Worm (Caenorhabditis elegans) whole organism, L4 larva: Measurements from ENCODE around the gene oac-21.
A peak's percentile ranks its signal among the peaks of the same experiment; 100 is the strongest.

Experiments
- F44E2.7 ChIP-seq: fragments of 200-800 bp; sonication (Bioruptor generic); IDR thresholded peaks from 2 replicates; pipeline ENCODE4 v2.1.2; 2022; ENCODE audit warnings: missing genetic modification characterization, missing compliant biosample characterization
- R02D3.7 ChIP-seq: fragments of 150-350 bp; sonication (generic microtip); optimal IDR thresholded peaks from 3 replicates; lab custom pipeline; 2014; ENCODE audit warnings: missing biosample characterization, missing genetic modification characterization
- ZK546.5 ChIP-seq, 2 experiments: sonication (generic microtip); optimal IDR thresholded peaks; 2 replicates each; lab custom pipeline; 2017; ENCODE audit warnings: missing biosample characterization in 2 of 2, missing genetic modification characterization in 2 of 2
- aha-1 ChIP-seq: fragments of 150-350 bp; peaks from one replicate; lab custom pipeline; 2014; ENCODE audit warnings: missing biosample characterization, missing genetic modification characterization
- ceh-20 ChIP-seq: fragments of 200-800 bp; sonication (Bioruptor generic); IDR thresholded peaks from 2 replicates; pipeline ENCODE4 v1.3.6; 2022; ENCODE audit warnings: missing genetic modification reagents, missing genetic modification characterization, missing compliant biosample characterization
- ceh-28 ChIP-seq: fragments of 150-350 bp; optimal IDR thresholded peaks from 2 replicates; lab custom pipeline; 2014; ENCODE audit warnings: missing biosample characterization, missing genetic modification reagents, missing genetic modification characterization
- ces-1 ChIP-seq: fragments of 150-350 bp; sonication (generic microtip); optimal IDR thresholded peaks from 4 replicates; lab custom pipeline; 2014; ENCODE audit warnings: missing biosample characterization, missing genetic modification reagents, missing genetic modification characterization
- ctbp-1 ChIP-seq: fragments of 200-800 bp; sonication (Bioruptor generic); IDR thresholded peaks from 2 replicates; pipeline ENCODE4 v1.3.6; 2022; ENCODE audit warnings: missing genetic modification reagents, missing genetic modification characterization, missing compliant biosample characterization
- daf-8 ChIP-seq: fragments of 200-800 bp; sonication (Bioruptor generic); IDR thresholded peaks from 2 replicates; pipeline ENCODE4 v1.3.6; 2022; ENCODE audit warnings: missing genetic modification characterization, missing compliant biosample characterization
- dmd-6 ChIP-seq: fragments of 200-800 bp; sonication (Bioruptor generic); IDR thresholded peaks from 2 replicates; pipeline ENCODE4 v1.3.6; 2022; ENCODE audit warnings: missing genetic modification reagents, missing genetic modification characterization, missing compliant biosample characterization
- dmd-9 ChIP-seq: fragments of 200-800 bp; sonication (Bioruptor generic); IDR thresholded peaks from 2 replicates; pipeline ENCODE4 v1.3.6; 2022; ENCODE audit warnings: missing genetic modification reagents, missing genetic modification characterization, missing compliant biosample characterization
- duxl-1 ChIP-seq: sonication (generic microtip); optimal IDR thresholded peaks from 2 replicates; lab custom pipeline; 2016; ENCODE audit warnings: mild to moderate bottlenecking, missing genetic modification characterization, moderate library complexity, missing compliant biosample characterization; ENCODE audit not compliant: poor library complexity
- dve-1 ChIP-seq: sonication (generic microtip); optimal IDR thresholded peaks from 2 replicates; lab custom pipeline; 2017; ENCODE audit warnings: antibody characterized with exemption, mild to moderate bottlenecking, missing genetic modification characterization, missing compliant biosample characterization; ENCODE audit not compliant: insufficient read depth
- egl-43 ChIP-seq: fragments of 200-800 bp; sonication (Bioruptor generic); IDR thresholded peaks from 2 replicates; pipeline ENCODE4 v1.3.6; 2022; ENCODE audit warnings: missing genetic modification reagents, missing genetic modification characterization, missing compliant biosample characterization
- fos-1 ChIP-seq: fragments of 150-350 bp; optimal IDR thresholded peaks from 2 replicates; lab custom pipeline; 2014; ENCODE audit warnings: missing biosample characterization, missing genetic modification characterization
- jun-1 ChIP-seq: fragments of 150-350 bp; optimal IDR thresholded peaks from 2 replicates; lab custom pipeline; 2014; ENCODE audit warnings: missing biosample characterization, missing genetic modification reagents, missing genetic modification characterization
- lin-1 ChIP-seq: fragments of 200-800 bp; sonication (Bioruptor generic); IDR thresholded peaks from 2 replicates; pipeline ENCODE4 v1.3.6; 2022; ENCODE audit warnings: missing genetic modification reagents, missing genetic modification characterization, missing compliant biosample characterization
- lin-15B ChIP-seq: fragments of 150-350 bp; sonication (generic microtip); optimal IDR thresholded peaks from 3 replicates; lab custom pipeline; 2014; ENCODE audit warnings: missing biosample characterization, missing genetic modification characterization
- lir-3 ChIP-seq: sonication (generic microtip); optimal IDR thresholded peaks from 2 replicates; lab custom pipeline; 2016; ENCODE audit warnings: mild to moderate bottlenecking, missing genetic modification characterization, missing compliant biosample characterization
- madf-5 ChIP-seq, 2 experiments: fragments of 200-800 bp; sonication (Bioruptor generic); IDR thresholded peaks; 2 replicates each; pipeline ENCODE4 v1.3.6; 2022; ENCODE audit warnings: missing compliant biosample characterization in 2 of 2, missing genetic modification characterization in 2 of 2
- nhr-11 ChIP-seq: fragments of 150-350 bp; optimal IDR thresholded peaks from 2 replicates; lab custom pipeline; 2014; ENCODE audit warnings: missing biosample characterization, missing genetic modification characterization
- nhr-28 ChIP-seq: fragments of 150-350 bp; optimal IDR thresholded peaks from 2 replicates; lab custom pipeline; 2014; ENCODE audit warnings: missing biosample characterization, missing genetic modification characterization
- nhr-6 ChIP-seq: fragments of 150-350 bp; optimal IDR thresholded peaks from 2 replicates; lab custom pipeline; 2014; ENCODE audit warnings: missing biosample characterization, missing genetic modification characterization
- php-3 ChIP-seq: fragments of 200-800 bp; sonication (Bioruptor generic); IDR thresholded peaks from 2 replicates; pipeline ENCODE4 v1.3.6; 2022; ENCODE audit warnings: missing genetic modification reagents, missing genetic modification characterization, missing compliant biosample characterization
- set-16 ChIP-seq: fragments of 200-800 bp; sonication (Bioruptor generic); IDR thresholded peaks from 2 replicates; pipeline ENCODE4 v1.3.6; 2022; ENCODE audit warnings: missing genetic modification reagents, missing genetic modification characterization, missing compliant biosample characterization
- tag-97 ChIP-seq: fragments of 200-800 bp; sonication (Bioruptor generic); IDR thresholded peaks from 2 replicates; pipeline ENCODE4 v1.3.6; 2022; ENCODE audit warnings: missing genetic modification characterization, missing compliant biosample characterization
- unc-62 ChIP-seq, 3 experiments: fragments of 150-350 bp in 1 of 3; sonication (generic microtip); optimal IDR thresholded peaks in 2 of 3; peaks in 1 of 3; 1 replicate in 1 of 3; 2 replicates in 2 of 3; lab custom pipeline; 2014 to 2017; ENCODE audit warnings: missing biosample characterization in 3 of 3, missing genetic modification characterization in 3 of 3, missing genetic modification reagents in 3 of 3, missing genotype in 1 of 3
- vab-7 ChIP-seq: fragments of 200-800 bp; sonication (Bioruptor generic); IDR thresholded peaks from 2 replicates; pipeline ENCODE4 v1.3.6; 2022; ENCODE audit warnings: missing genetic modification reagents, missing genetic modification characterization, missing compliant biosample characterization
- zag-1 ChIP-seq: fragments of 150-350 bp; optimal IDR thresholded peaks from 2 replicates; lab custom pipeline; 2014; ENCODE audit warnings: missing biosample characterization, missing genetic modification characterization

The oac-21 gene

DNA sequence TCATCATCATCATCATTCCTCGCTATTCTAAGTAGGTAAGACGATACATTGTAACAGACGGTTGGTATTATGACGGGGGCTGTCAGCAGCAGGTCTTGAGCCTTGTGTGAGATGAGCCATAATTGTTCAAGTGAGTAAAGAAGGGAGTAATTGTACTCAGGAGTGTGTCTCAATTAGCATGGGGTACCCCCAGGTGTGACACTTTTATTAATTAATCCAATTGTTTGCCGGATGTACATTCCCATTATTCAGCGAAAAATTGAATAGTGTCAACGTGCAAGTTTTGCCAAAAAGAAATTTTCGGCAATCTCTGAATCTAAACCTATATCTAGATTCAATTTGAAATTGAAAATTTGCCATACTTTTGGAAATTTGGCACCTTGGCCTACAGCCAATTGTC is 40.1 kb upstream of the oac-21 start:
- TF ChIP-seq ceh-20 (GFP tag; lab: Robert Waterston, UW): no peak

DNA sequence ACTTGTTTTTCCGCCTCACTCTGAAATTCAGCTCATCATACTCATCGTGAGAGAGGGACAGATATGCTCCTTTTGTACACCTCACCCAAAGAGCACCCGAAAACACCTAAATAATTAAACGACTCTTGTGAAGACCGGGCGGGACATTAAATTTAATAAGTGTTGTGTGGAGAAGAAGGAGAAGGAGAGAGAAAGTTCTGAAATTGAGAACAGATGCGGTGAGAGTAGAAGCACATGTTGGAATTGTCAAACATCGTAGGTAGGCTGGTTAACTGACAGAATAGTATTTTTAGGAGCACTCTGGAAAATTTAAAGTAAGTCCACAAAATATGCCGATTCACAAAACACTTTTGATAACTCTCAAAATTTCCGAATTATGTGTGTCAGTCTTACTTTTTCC is 35.5 kb upstream of the oac-21 start:
- TF ChIP-seq ceh-28: no peak
- no peak for TF ChIP-seq tag-97 (GFP tag; lab: Robert Waterston, UW)
- TF ChIP-seq daf-8 (GFP tag; lab: Robert Waterston, UW): no peak
- TF ChIP-seq lin-1 (GFP tag; lab: Robert Waterston, UW): no peak
- TF ChIP-seq nhr-11: no peak
- TF ChIP-seq, all 104 proteins: peak for 0

DNA sequence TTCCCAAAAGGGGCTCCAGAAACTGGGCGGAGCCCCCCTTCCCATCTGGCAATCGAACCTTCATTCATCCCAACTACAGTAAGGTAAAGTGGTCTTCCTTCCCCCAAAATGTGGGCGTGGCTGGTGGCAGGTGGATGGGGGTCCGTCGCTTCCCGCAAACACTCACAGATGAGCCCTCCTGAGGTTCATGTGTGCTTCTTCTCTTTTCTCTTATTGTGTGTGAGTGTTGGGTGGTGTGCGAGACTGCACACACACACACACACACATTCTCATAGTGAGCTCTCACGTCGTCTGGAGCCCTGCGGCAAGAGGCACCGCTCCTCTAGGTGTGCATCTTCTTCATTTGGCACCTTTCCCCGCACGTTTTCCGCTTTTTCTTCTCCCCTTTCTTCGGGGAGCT is 34.5 kb upstream of the oac-21 start:
- TF ChIP-seq R02D3.7 (tag; lab: Kevin White, UChicago) (no peak), php-3 (GFP tag; lab: Robert Waterston, UW) (no peak), F44E2.7 (GFP tag; lab: Robert Waterston, UW) (no peak), vab-7 (GFP tag; lab: Robert Waterston, UW) (no peak), lir-3 (tag; lab: Kevin White, UChicago) (no peak), dmd-6 (no peak), ces-1 (GFP tag; lab: Kevin White, UChicago) (no peak), lin-15B (no peak), nhr-6 (no peak), set-16 (GFP tag; lab: Robert Waterston, UW) (peak; percentile 51), unc-62 (GFP tag; optimal IDR thresholded peaks at IDR 0.05 in 1 of 2; lab: Kevin White, UChicago) (peak in 1 of 2 experiments; percentile 61), unc-62 (tag; optimal IDR thresholded peaks at IDR 0.05; lab: Kevin White, UChicago) (no peak), ctbp-1 (no peak), aha-1 (tag; lab: Kevin White, UChicago) (peak; percentile 88)
- TF ChIP-seq, all 104 proteins: peak for 3

DNA sequence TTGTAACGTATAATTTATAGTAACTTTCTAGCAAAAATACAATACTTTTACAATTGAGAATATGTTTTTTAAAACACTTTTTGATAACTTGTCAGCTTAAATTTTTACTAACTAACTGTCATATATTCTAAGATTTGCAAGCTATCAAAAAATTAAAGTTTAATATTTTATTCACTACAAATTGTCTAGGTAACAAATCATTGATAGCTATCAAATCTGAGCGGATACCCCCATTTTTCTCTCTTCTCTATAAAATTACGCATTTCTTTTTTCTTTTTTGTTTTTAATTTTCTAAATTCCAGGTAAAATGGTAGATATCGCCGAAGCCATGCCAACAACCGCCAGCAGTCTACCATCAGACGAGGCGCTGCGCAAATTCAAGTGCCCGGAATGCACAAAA is 33.5 kb upstream of the oac-21 start, which contains the start of gene zag-1:
TSS of gene zag-1 (plus strand) at position 301 of the 400 bp plus-strand sequence.
- TF ChIP-seq fos-1 (tag; lab: Kevin White, UChicago) (peak; percentile 61), jun-1 (tag; lab: Kevin White, UChicago) (no peak)

DNA sequence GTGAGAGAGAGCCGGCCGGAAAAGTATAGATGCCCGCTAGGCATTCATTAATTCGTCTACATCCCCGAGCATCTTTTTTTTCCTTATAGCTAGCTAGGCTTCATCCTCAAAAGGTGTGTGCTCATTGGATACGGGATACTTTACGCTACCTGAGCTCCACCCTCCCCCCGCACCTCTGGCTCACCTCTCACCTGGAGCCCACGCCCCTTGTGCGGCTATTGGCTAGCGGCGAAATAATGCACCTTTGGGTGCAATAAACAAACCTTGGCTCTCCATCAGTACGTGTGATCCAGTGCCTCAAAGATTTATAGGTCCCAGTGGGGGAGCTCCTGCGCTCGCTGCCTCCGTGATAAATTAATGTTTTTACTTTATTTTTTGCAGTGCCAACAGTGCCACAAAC is 32.9 kb upstream of the oac-21 start:
- TF ChIP-seq set-16 (GFP tag; lab: Robert Waterston, UW): peak; percentile 25; the same call in 1 of the 2 replicates
- no peak for TF ChIP-seq nhr-28 (tag; lab: Kevin White, UChicago)

DNA sequence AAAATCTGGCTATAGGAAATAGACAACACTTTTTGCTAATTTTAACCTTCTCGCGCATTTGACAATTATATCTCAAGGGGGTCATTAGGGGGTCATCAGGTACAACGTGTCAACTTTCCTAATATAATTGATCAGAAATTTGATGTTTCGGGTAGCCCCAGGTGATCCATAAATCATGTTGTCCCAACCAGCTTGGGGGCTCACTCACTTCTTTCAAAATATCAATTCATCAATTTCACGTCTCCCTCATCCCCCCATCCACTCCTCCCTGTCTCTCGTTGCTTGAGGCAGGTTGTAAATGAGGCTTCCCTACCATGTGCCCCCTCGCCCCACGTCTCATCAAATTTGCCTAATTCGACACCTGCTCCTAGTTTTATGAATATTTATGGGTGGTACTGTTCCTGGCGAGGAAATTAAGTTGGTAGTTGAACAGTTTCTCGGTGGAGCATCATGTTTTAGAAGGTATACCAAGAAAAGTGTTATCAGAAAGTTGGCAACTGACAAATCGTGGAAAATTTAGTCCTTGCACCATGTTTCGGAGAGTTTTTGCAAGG is 31.0 kb upstream of the oac-21 start:
- TF ChIP-seq zag-1 (tag; lab: Kevin White, UChicago) (no peak), ZK546.5 (tag; optimal IDR thresholded peaks at IDR 0.05; lab: Kevin White, UChicago) (no peak), egl-43 (GFP tag; lab: Robert Waterston, UW) (no peak), dve-1 (tag; lab: Kevin White, UChicago) (no peak), unc-62 (GFP tag; optimal IDR thresholded peaks at IDR 0.05 in 1 of 2; lab: Kevin White, UChicago) (peak in 1 of 2 experiments; percentile 95), unc-62 (tag; optimal IDR thresholded peaks at IDR 0.05; lab: Kevin White, UChicago) (no peak), duxl-1 (tag; lab: Kevin White, UChicago) (no peak), dmd-9 (no peak)

DNA sequence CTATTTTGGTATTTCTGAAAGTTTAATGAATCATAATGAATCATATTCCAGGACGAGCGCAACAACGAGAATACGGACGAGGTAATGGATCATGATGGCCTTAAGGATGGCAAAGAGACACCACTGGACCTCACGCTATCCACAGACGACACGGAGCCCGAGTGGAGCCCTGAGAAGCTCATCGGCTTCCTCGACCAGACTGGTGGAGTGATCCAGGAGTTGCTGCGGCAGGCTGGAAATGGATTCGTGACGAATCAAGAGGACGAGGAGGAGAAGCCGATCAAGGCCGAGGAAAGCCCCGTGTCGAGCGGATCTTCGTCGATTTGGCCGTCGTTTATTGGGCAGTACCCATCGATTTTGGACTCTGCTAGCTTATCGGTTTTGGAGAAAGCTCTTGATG is 29.5 kb upstream of the oac-21 start:
- TF ChIP-seq madf-5 (GFP tag; IDR thresholded peaks at IDR 0.05; lab: Robert Waterston, UW): no peak
- TF ChIP-seq set-16 (GFP tag; lab: Robert Waterston, UW): peak; percentile 70; the same call in 1 of the 2 replicates
